Fruit fly (Drosophila melanogaster) whole organism, embryonic: ENCODE data around the gene CG12379.

ENCODE experiments used
- Atf6 ChIP-seq: fragments of 200-800 bp; sonication (Bioruptor generic); IDR thresholded peaks from 2 replicates; pipeline ENCODE4 v1.3.6; 2022; ENCODE audit warnings: missing biosample characterization, missing genetic modification characterization
- Awh ChIP-seq: fragments of 200-800 bp; sonication (Bioruptor generic); IDR thresholded peaks from 2 replicates; pipeline ENCODE4, ENCODE4 v1.3.6; 2022; ENCODE audit warnings: missing biosample characterization, missing genetic modification characterization
- B-H1 ChIP-seq: fragments of 200-800 bp; sonication (Bioruptor generic); IDR thresholded peaks from 3 replicates; pipeline ENCODE4 v1.3.6; 2022; ENCODE audit warnings: missing biosample characterization, missing genetic modification characterization
- Bdp1 ChIP-seq: fragments of 200-800 bp; sonication (Bioruptor generic); optimal IDR thresholded peaks from 3 replicates; lab custom pipeline; 2016; ENCODE audit warnings: missing biosample characterization, missing genetic modification characterization
- Blimp-1 ChIP-seq: fragments of 200-800 bp; sonication (Bioruptor generic); optimal IDR thresholded peaks from 3 replicates; lab custom pipeline; 2018; ENCODE audit warnings: missing biosample characterization, missing genetic modification characterization, mild to moderate bottlenecking, moderate library complexity, missing genetic modification reagents
- CG10147 ChIP-seq: fragments of 200-800 bp; sonication (Bioruptor generic); optimal IDR thresholded peaks from 2 replicates; lab custom pipeline; 2019; ENCODE audit warnings: missing biosample characterization, mild to moderate bottlenecking, missing genetic modification characterization, moderate library complexity
- CG11456 ChIP-seq: fragments of 200-800 bp; sonication (Bioruptor generic); IDR thresholded peaks from 3 replicates; pipeline ENCODE4 v1.3.6; 2022; ENCODE audit warnings: missing biosample characterization, missing genetic modification characterization
- CG12942 ChIP-seq: fragments of 200-800 bp; sonication (Bioruptor generic); optimal IDR thresholded peaks from 3 replicates; lab custom pipeline; 2016; ENCODE audit warnings: missing biosample characterization, missing genetic modification characterization
- CG13123 ChIP-seq: fragments of 200-800 bp; sonication (Bioruptor generic); optimal IDR thresholded peaks from 2 replicates; lab custom pipeline; 2016; ENCODE audit warnings: missing biosample characterization, missing genetic modification characterization
- CG13775 ChIP-seq: fragments of 200-800 bp; sonication (Bioruptor generic); optimal IDR thresholded peaks from 3 replicates; lab custom pipeline; 2017; ENCODE audit warnings: missing biosample characterization, mild to moderate bottlenecking, missing genetic modification characterization
- CG13894 ChIP-seq: fragments of 200-800 bp; sonication (Bioruptor generic); optimal IDR thresholded peaks from 3 replicates; lab custom pipeline; 2018; ENCODE audit warnings: missing biosample characterization, mild to moderate bottlenecking, missing genetic modification characterization, moderate library complexity
- CG16815 ChIP-seq: fragments of 200-800 bp; sonication (Bioruptor generic); optimal IDR thresholded peaks from 3 replicates; lab custom pipeline; 2017; ENCODE audit warnings: missing biosample characterization, mild to moderate bottlenecking, missing genetic modification characterization
- CG17361 ChIP-seq: fragments of 200-800 bp; sonication (Bioruptor generic); IDR thresholded peaks from 3 replicates; pipeline ENCODE4 v1.3.6; 2022; ENCODE audit warnings: missing biosample characterization, missing genetic modification characterization
- CG1792 ChIP-seq: fragments of 200-800 bp; sonication (Bioruptor generic); optimal IDR thresholded peaks from 2 replicates; lab custom pipeline; 2016; ENCODE audit warnings: missing biosample characterization, missing genetic modification characterization
- CG2875 ChIP-seq: fragments of 200-800 bp; sonication (Bioruptor generic); optimal IDR thresholded peaks from 2 replicates; lab custom pipeline; 2017; ENCODE audit warnings: missing biosample characterization, mild to moderate bottlenecking, missing genetic modification characterization, missing genetic modification reagents
- CG4360 ChIP-seq: fragments of 200-800 bp; sonication (Bioruptor generic); IDR thresholded peaks from 2 replicates; pipeline ENCODE4 v1.3.6; 2022; ENCODE audit warnings: missing biosample characterization, missing genetic modification characterization
- CG4617 ChIP-seq: fragments of 200-800 bp; sonication (Bioruptor generic); optimal IDR thresholded peaks from 3 replicates; lab custom pipeline; 2016; ENCODE audit warnings: missing biosample characterization, missing genetic modification characterization, borderline replicate concordance
- CG5245 ChIP-seq: fragments of 200-800 bp; sonication (Bioruptor generic); optimal IDR thresholded peaks from 3 replicates; lab custom pipeline; 2016; ENCODE audit warnings: missing biosample characterization, missing genetic modification characterization
- CG6689 ChIP-seq: fragments of 200-800 bp; sonication (Bioruptor generic); IDR thresholded peaks from 2 replicates; pipeline ENCODE4 v1.3.6; 2022; ENCODE audit warnings: missing biosample characterization, missing genetic modification characterization
- CG6765 ChIP-seq: fragments of 200-800 bp; sonication (Bioruptor generic); optimal IDR thresholded peaks from 3 replicates; lab custom pipeline; 2017; ENCODE audit warnings: missing biosample characterization, mild to moderate bottlenecking, missing genetic modification characterization
- CG7928 ChIP-seq: fragments of 200-800 bp; sonication (Bioruptor generic); optimal IDR thresholded peaks from 2 replicates; lab custom pipeline; 2017; ENCODE audit warnings: missing biosample characterization, mild to moderate bottlenecking, missing genetic modification characterization
- CG8089 ChIP-seq: fragments of 200-800 bp; sonication (Bioruptor generic); optimal IDR thresholded peaks from 3 replicates; lab custom pipeline; 2016; ENCODE audit warnings: missing biosample characterization, missing genetic modification characterization
- CG8388 ChIP-seq: fragments of 200-800 bp; sonication (Bioruptor generic); optimal IDR thresholded peaks from 2 replicates; lab custom pipeline; 2019; ENCODE audit warnings: missing biosample characterization, mild to moderate bottlenecking, missing genetic modification characterization, moderate library complexity
- CHES-1-like ChIP-seq: fragments of 200-800 bp; sonication (Bioruptor generic); optimal IDR thresholded peaks from 2 replicates; lab custom pipeline; 2016; ENCODE audit warnings: missing biosample characterization, missing genetic modification characterization
- Chrac-16 ChIP-seq: fragments of 200-800 bp; sonication (Bioruptor generic); optimal IDR thresholded peaks from 3 replicates; lab custom pipeline; 2016; ENCODE audit warnings: missing biosample characterization, missing genetic modification characterization
- CoRest ChIP-seq: fragments of 200-800 bp; sonication (Bioruptor generic); optimal IDR thresholded peaks from 3 replicates; lab custom pipeline; 2018; ENCODE audit warnings: missing biosample characterization, mild to moderate bottlenecking, missing genetic modification characterization, moderate library complexity
- D ChIP-seq, 2 experiments: fragments of 200-800 bp in 1 of 2; fragments of >200 bp in 1 of 2; sonication (Bioruptor generic) in 1 of 2; optimal IDR thresholded peaks; 2 replicates in 1 of 2; 3 replicates in 1 of 2; lab custom pipeline; 2017; ENCODE audit warnings: mild to moderate bottlenecking in 1 of 2, missing biosample characterization in 1 of 2, missing genetic modification characterization in 1 of 2, missing genetic modification reagents in 1 of 2
- D19A ChIP-seq: fragments of 200-800 bp; optimal IDR thresholded peaks from 3 replicates; lab custom pipeline; 2019; ENCODE audit warnings: missing biosample characterization, mild to moderate bottlenecking, missing genetic modification characterization, moderate library complexity
- Fer1 ChIP-seq: fragments of 200-800 bp; sonication (Bioruptor generic); optimal IDR thresholded peaks from 2 replicates; lab custom pipeline; 2017; ENCODE audit warnings: missing biosample characterization, mild to moderate bottlenecking, missing genetic modification characterization
- HLH4C ChIP-seq: fragments of 200-800 bp; sonication (Bioruptor generic); IDR thresholded peaks from 3 replicates; pipeline ENCODE4 v1.3.6; 2022; ENCODE audit warnings: missing biosample characterization, missing genetic modification characterization; ENCODE audit not compliant: partially characterized antibody
- HmgD ChIP-seq: fragments of 200-800 bp; sonication (Bioruptor generic); optimal IDR thresholded peaks from 3 replicates; lab custom pipeline; 2016; ENCODE audit warnings: missing biosample characterization, missing genetic modification characterization
- MTF-1 ChIP-seq: fragments of 200-800 bp; sonication (Bioruptor generic); optimal IDR thresholded peaks from 2 replicates; lab custom pipeline; 2018; ENCODE audit warnings: missing biosample characterization, mild to moderate bottlenecking, missing genetic modification characterization, borderline replicate concordance
- Myb ChIP-seq: fragments of 200-800 bp; sonication (Bioruptor generic); optimal IDR thresholded peaks from 2 replicates; lab custom pipeline; 2016; ENCODE audit warnings: missing biosample characterization, missing genetic modification characterization
- NK7.1 ChIP-seq: fragments of 200-800 bp; sonication (Bioruptor generic); optimal IDR thresholded peaks from 3 replicates; lab custom pipeline; 2016; ENCODE audit warnings: missing biosample characterization, missing genetic modification characterization
- Side ChIP-seq: fragments of 200-800 bp; sonication (Bioruptor generic); optimal IDR thresholded peaks from 2 replicates; lab custom pipeline; 2016; ENCODE audit warnings: missing biosample characterization, missing genetic modification characterization
- ase ChIP-seq: fragments of 200-800 bp; sonication (Bioruptor generic); IDR thresholded peaks from 3 replicates; pipeline ENCODE4 v1.3.6; 2022; ENCODE audit warnings: missing biosample characterization, missing genetic modification characterization
- crol ChIP-seq: fragments of 200-800 bp; sonication (Bioruptor generic); IDR thresholded peaks from 2 replicates; pipeline ENCODE4 v1.3.6; 2022; ENCODE audit warnings: missing biosample characterization, missing genetic modification characterization
- ewg ChIP-seq: fragments of 200-800 bp; sonication (Bioruptor generic); optimal IDR thresholded peaks from 3 replicates; lab custom pipeline; 2017; ENCODE audit warnings: mild to moderate bottlenecking, missing biosample characterization, missing genetic modification reagents, missing genetic modification characterization
- fru ChIP-seq: fragments of >200 bp; optimal IDR thresholded peaks from 2 replicates; lab custom pipeline; 2017
- gce ChIP-seq: fragments of 200-800 bp; sonication (Bioruptor generic); IDR thresholded peaks from 3 replicates; pipeline ENCODE4 v1.3.6; 2022; ENCODE audit warnings: missing biosample characterization, missing genetic modification characterization
- gsb-n ChIP-seq: fragments of 200-800 bp; sonication (Bioruptor generic); optimal IDR thresholded peaks from 3 replicates; lab custom pipeline; 2018; ENCODE audit warnings: missing biosample characterization, mild to moderate bottlenecking, missing genetic modification characterization
- mld ChIP-seq: fragments of 200-800 bp; sonication (Bioruptor generic); IDR thresholded peaks from 3 replicates; pipeline ENCODE4 v1.3.6; 2022; ENCODE audit warnings: missing biosample characterization, missing genetic modification characterization; ENCODE audit not compliant: partially characterized antibody
- nau ChIP-seq: fragments of 200-800 bp; sonication (Bioruptor generic); optimal IDR thresholded peaks from 3 replicates; lab custom pipeline; 2017; ENCODE audit warnings: missing biosample characterization, mild to moderate bottlenecking, missing genetic modification characterization, missing genetic modification reagents
- nerfin-1 ChIP-seq: fragments of 200-800 bp; sonication (Bioruptor generic); optimal IDR thresholded peaks from 3 replicates; lab custom pipeline; 2019; ENCODE audit warnings: missing biosample characterization, mild to moderate bottlenecking, missing genetic modification characterization, moderate library complexity
- nerfin-2 ChIP-seq: fragments of 200-800 bp; sonication (Bioruptor generic); IDR thresholded peaks from 2 replicates; pipeline ENCODE4 v1.3.6; 2022; ENCODE audit warnings: missing biosample characterization, missing genetic modification characterization; ENCODE audit not compliant: partially characterized antibody
- nom ChIP-seq: fragments of 200-800 bp; sonication (Bioruptor generic); optimal IDR thresholded peaks from 2 replicates; lab custom pipeline; 2017; ENCODE audit warnings: missing biosample characterization, missing genetic modification characterization, mild to moderate bottlenecking, moderate library complexity, missing genetic modification reagents
- otp ChIP-seq: fragments of 200-800 bp; sonication (Bioruptor generic); IDR thresholded peaks from 3 replicates; pipeline ENCODE4, ENCODE4 v1.3.6; 2022; ENCODE audit warnings: missing biosample characterization, missing genetic modification characterization
- tin ChIP-seq: fragments of 200-800 bp; sonication (Bioruptor generic); optimal IDR thresholded peaks from 3 replicates; lab custom pipeline; 2016; ENCODE audit warnings: missing biosample characterization, missing genetic modification characterization
- unc-4 ChIP-seq: fragments of 200-800 bp; sonication (Bioruptor generic); IDR thresholded peaks from 2 replicates; pipeline ENCODE4 v1.3.6; 2022; ENCODE audit warnings: missing biosample characterization, missing genetic modification characterization; ENCODE audit not compliant: partially characterized antibody
- unpg ChIP-seq: fragments of 200-800 bp; sonication (Bioruptor generic); optimal IDR thresholded peaks from 3 replicates; lab custom pipeline; 2018; ENCODE audit warnings: missing biosample characterization, mild to moderate bottlenecking, missing genetic modification characterization, moderate library complexity

CG12379 gene

DNA sequence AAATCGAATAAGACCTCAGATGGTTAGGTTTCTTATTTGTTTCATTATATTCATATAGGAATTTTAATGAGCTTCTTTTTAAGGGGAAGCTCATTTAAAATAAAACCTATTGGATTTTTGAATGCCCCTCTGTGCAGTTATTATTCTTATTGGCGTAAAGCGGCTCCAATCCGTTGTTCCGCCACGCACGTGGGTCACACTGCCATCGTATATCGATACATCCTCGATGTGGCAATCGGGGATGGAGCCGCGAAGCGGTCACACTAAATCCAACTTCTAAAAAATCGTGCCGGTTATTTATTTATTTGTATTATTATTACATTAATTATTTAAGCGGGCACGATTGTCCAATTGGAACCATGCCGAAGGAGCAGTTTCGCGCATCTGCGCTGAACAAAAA is 28.9 kb upstream of the CG12379 start, which contains the start of gene Polr3A (continued):
- TF ChIP-seq nerfin-2 (GFP tag; lab: Robert Waterston, UW) (no peak), ewg (GFP tag; lab: Kevin White, UChicago) (no peak), CG17361 (no peak), CG6765 (GFP tag; lab: Kevin White, UChicago) (no peak), HmgD (no peak), CG13894 (tag; lab: Kevin White, UChicago) (no peak), CG11456 (GFP tag; lab: Robert Waterston, UW) (no peak), CG4617 (peak; percentile 29), CG2875 (no peak), D (optimal IDR thresholded peaks at IDR 0.05; lab: Kevin White, UChicago) (no peak), D (GFP tag; optimal IDR thresholded peaks at IDR 0.05; lab: Kevin White, UChicago) (no peak), Bdp1 (GFP tag; lab: Kevin White, UChicago) (no peak), CG8089 (GFP tag; lab: Kevin White, UChicago) (no peak), CHES-1-like (no peak), otp (GFP tag; lab: Robert Waterston, UW) (no peak), D19A (tag; lab: Kevin White, UChicago) (no peak), Myb (peak; percentile 15), crol (GFP tag; lab: Robert Waterston, UW) (no peak), gce (GFP tag; lab: Robert Waterston, UW) (no peak), B-H1 (no peak), CG16815 (no peak), CG7928 (no peak), CG8388 (GFP tag; lab: Kevin White, UChicago) (no peak), NK7.1 (no peak), CG1792 (GFP tag; lab: Kevin White, UChicago) (no peak), unc-4 (peak; percentile 61; the same call in 1 of the 2 replicates), CG4360 (GFP tag; lab: Robert Waterston, UW) (no peak), nerfin-1 (tag; lab: Kevin White, UChicago) (no peak), nom (GFP tag; lab: Kevin White, UChicago) (no peak), Fer1 (no peak), Side (GFP tag; lab: Kevin White, UChicago) (no peak), Atf6 (GFP tag; lab: Robert Waterston, UW) (no peak), ase (no peak), CG6689 (GFP tag; lab: Robert Waterston, UW) (no peak), CG13123 (no peak), CG5245 (GFP tag; lab: Kevin White, UChicago) (no peak), Chrac-16 (GFP tag; lab: Kevin White, UChicago) (no peak), CG13775 (no peak), MTF-1 (GFP tag; lab: Kevin White, UChicago) (no peak), fru (no peak), HLH4C (GFP tag; lab: Robert Waterston, UW) (peak; percentile 62), Blimp-1 (no peak), nau (no peak), gsb-n (tag; lab: Kevin White, UChicago) (no peak), tin (no peak), Awh (GFP tag; lab: Robert Waterston, UW) (no peak), mld (GFP tag; lab: Robert Waterston, UW) (0 out of 3 replicates have a peak, but pooled peaks have one; percentile 18), CG12942 (GFP tag; lab: Kevin White, UChicago) (no peak), CoRest (tag; lab: Kevin White, UChicago) (no peak), CG10147 (no peak), unpg (GFP tag; lab: Kevin White, UChicago) (no peak)
